Fruit fly (Drosophila melanogaster) whole organism: ENCODE results near the gene CG34425.

Source experiments
- CG8478 ChIP-seq: fragments of >200 bp; optimal IDR thresholded peaks from 2 replicates; lab custom pipeline; 2018; ENCODE audit warnings: inconsistent platforms
- psq ChIP-seq: fragments of >200 bp; optimal IDR thresholded peaks from 2 replicates; lab custom pipeline; 2017

DNA sequence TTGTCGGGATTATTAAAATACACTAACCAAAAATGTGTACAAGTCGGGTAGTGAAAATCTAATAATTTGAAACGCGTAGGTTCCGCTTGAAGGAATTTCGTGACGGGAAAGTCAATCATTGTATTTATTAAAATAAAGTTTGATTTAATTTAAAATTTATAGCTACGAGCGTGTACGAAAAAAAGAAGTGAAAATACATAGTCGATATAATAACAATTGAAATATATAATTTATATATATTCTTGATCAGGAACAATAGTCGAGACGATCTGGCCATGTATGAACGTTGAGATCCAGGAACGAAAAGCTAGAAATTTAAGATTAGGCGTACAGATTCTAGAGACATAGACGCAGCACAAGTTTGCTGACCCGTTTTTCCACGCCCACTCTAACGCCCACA, at the start of gene CG34425:
- TF ChIP-seq psq (lab: Kevin White, UChicago) (no peak), CG8478 (no peak)
